Worm (Caenorhabditis elegans): Measurements from ENCODE around the gene toc-1.

ce11 chrIII:5244539-5244938 is 30.5 kb upstream of the toc-1 start, which contains the start of gene cnd-1:
- no peak for TF ChIP-seq W03F9.2 (tag; optimal IDR thresholded peaks at IDR 0.05)
- TF ChIP-seq him-1 (tag; optimal IDR thresholded peaks at IDR 0.05), result no peak
- TF ChIP-seq dao-5 (tag; optimal IDR thresholded peaks at IDR 0.05), result no peak

Data from whole organism, L4/young adult.